Worm (Caenorhabditis elegans) whole organism, L4 larva: ENCODE results near the gene ZK822.9.

Source experiments
- F44E2.7 ChIP-seq: fragments of 200-800 bp; sonication (Bioruptor generic); IDR thresholded peaks from 2 replicates; pipeline ENCODE4 v2.1.2; 2022; ENCODE audit warnings: missing genetic modification characterization, missing compliant biosample characterization
- F49E8.2 ChIP-seq: sonication (generic microtip); optimal IDR thresholded peaks from 2 replicates; lab custom pipeline; 2016; ENCODE audit warnings: missing compliant biosample characterization, mild to moderate bottlenecking, missing genetic modification characterization, borderline replicate concordance
- T20F7.1 ChIP-seq: fragments of 200-800 bp; sonication (Bioruptor generic); optimal IDR thresholded peaks from 2 replicates; lab custom pipeline; 2018; ENCODE audit warnings: mild to moderate bottlenecking, missing genetic modification characterization, missing compliant biosample characterization
- Y48G9A.11 ChIP-seq: fragments of 200-800 bp; sonication (Bioruptor generic); IDR thresholded peaks from 2 replicates; pipeline ENCODE4 v1.3.6; 2022; ENCODE audit warnings: missing genetic modification reagents, missing genetic modification characterization, missing compliant biosample characterization
- ZK337.2 ChIP-seq: fragments of 200-800 bp; sonication (Bioruptor generic); IDR thresholded peaks from 2 replicates; pipeline ENCODE4 v1.3.6; 2022; ENCODE audit warnings: missing genetic modification reagents, missing genetic modification characterization, missing compliant biosample characterization
- ama-1 ChIP-seq: fragments of 150-350 bp; optimal IDR thresholded peaks from 2 replicates; lab custom pipeline; 2014; ENCODE audit warnings: inconsistent platforms, mixed read lengths
- attf-4 ChIP-seq: sonication (generic microtip); optimal IDR thresholded peaks from 3 replicates; lab custom pipeline; 2017; ENCODE audit warnings: missing biosample characterization, missing genetic modification characterization
- ceh-20 ChIP-seq: fragments of 200-800 bp; sonication (Bioruptor generic); IDR thresholded peaks from 2 replicates; pipeline ENCODE4 v1.3.6; 2022; ENCODE audit warnings: missing genetic modification reagents, missing genetic modification characterization, missing compliant biosample characterization
- ceh-28 ChIP-seq: fragments of 150-350 bp; optimal IDR thresholded peaks from 2 replicates; lab custom pipeline; 2014; ENCODE audit warnings: missing biosample characterization, missing genetic modification reagents, missing genetic modification characterization
- ces-1 ChIP-seq: fragments of 150-350 bp; sonication (generic microtip); optimal IDR thresholded peaks from 4 replicates; lab custom pipeline; 2014; ENCODE audit warnings: missing biosample characterization, missing genetic modification reagents, missing genetic modification characterization
- cey-2 ChIP-seq: sonication (generic microtip); optimal IDR thresholded peaks from 3 replicates; lab custom pipeline; 2017; ENCODE audit warnings: missing genetic modification characterization, mild to moderate bottlenecking, missing compliant biosample characterization, antibody characterized with exemption, borderline replicate concordance; ENCODE audit not compliant: insufficient read depth
- ctbp-1 ChIP-seq: fragments of 200-800 bp; sonication (Bioruptor generic); IDR thresholded peaks from 2 replicates; pipeline ENCODE4 v1.3.6; 2022; ENCODE audit warnings: missing genetic modification reagents, missing genetic modification characterization, missing compliant biosample characterization
- daf-19 ChIP-seq: fragments of 200-800 bp; sonication (Bioruptor generic); conservative IDR thresholded peaks from 2 replicates; pipeline ENCODE4 v1.3.6; 2022; ENCODE audit warnings: missing genetic modification characterization, missing compliant biosample characterization
- dpl-1 ChIP-seq: fragments of 150-350 bp; optimal IDR thresholded peaks from 2 replicates; lab custom pipeline; 2014; ENCODE audit warnings: missing biosample characterization, missing genetic modification reagents, missing genetic modification characterization
- duxl-1 ChIP-seq: sonication (generic microtip); optimal IDR thresholded peaks from 2 replicates; lab custom pipeline; 2016; ENCODE audit warnings: mild to moderate bottlenecking, missing genetic modification characterization, moderate library complexity, missing compliant biosample characterization; ENCODE audit not compliant: poor library complexity
- dve-1 ChIP-seq: sonication (generic microtip); optimal IDR thresholded peaks from 2 replicates; lab custom pipeline; 2017; ENCODE audit warnings: antibody characterized with exemption, mild to moderate bottlenecking, missing genetic modification characterization, missing compliant biosample characterization; ENCODE audit not compliant: insufficient read depth
- gei-8 ChIP-seq: fragments of 200-800 bp; sonication (Bioruptor generic); optimal IDR thresholded peaks from 2 replicates; lab custom pipeline; 2018; ENCODE audit warnings: mild to moderate bottlenecking, missing genetic modification characterization, missing compliant biosample characterization
- hif-1 ChIP-seq, 2 experiments: sonication (generic microtip); optimal IDR thresholded peaks; 2 replicates each; lab custom pipeline; 2016 to 2017; ENCODE audit warnings: missing compliant biosample characterization in 2 of 2, missing genetic modification characterization in 2 of 2, missing genetic modification reagents in 2 of 2, missing genotype in 2 of 2, mild to moderate bottlenecking in 1 of 2
- hlh-11 ChIP-seq: fragments of 200-800 bp; sonication (Bioruptor generic); optimal IDR thresholded peaks from 2 replicates; lab custom pipeline; 2018; ENCODE audit warnings: mild to moderate bottlenecking, missing genetic modification characterization, missing compliant biosample characterization
- hlh-30 ChIP-seq: sonication (generic microtip); optimal IDR thresholded peaks from 2 replicates; lab custom pipeline; 2017; ENCODE audit warnings: antibody characterized with exemption, mild to moderate bottlenecking, missing genetic modification characterization, missing compliant biosample characterization; ENCODE audit not compliant: insufficient read depth
- hmg-1.1 ChIP-seq: fragments of 200-800 bp; sonication (Bioruptor generic); IDR thresholded peaks from 2 replicates; pipeline ENCODE4 v1.3.6; 2022; ENCODE audit warnings: missing genetic modification reagents, missing genetic modification characterization, missing compliant biosample characterization
- jun-1 ChIP-seq: fragments of 150-350 bp; optimal IDR thresholded peaks from 2 replicates; lab custom pipeline; 2014; ENCODE audit warnings: missing biosample characterization, missing genetic modification reagents, missing genetic modification characterization
- lim-7 ChIP-seq: fragments of 200-800 bp; sonication (Bioruptor generic); IDR thresholded peaks from 2 replicates; pipeline ENCODE4 v1.3.6; 2022; ENCODE audit warnings: missing genetic modification characterization, missing compliant biosample characterization
- lin-1 ChIP-seq: fragments of 200-800 bp; sonication (Bioruptor generic); IDR thresholded peaks from 2 replicates; pipeline ENCODE4 v1.3.6; 2022; ENCODE audit warnings: missing genetic modification reagents, missing genetic modification characterization, missing compliant biosample characterization
- lin-15B ChIP-seq: fragments of 150-350 bp; sonication (generic microtip); optimal IDR thresholded peaks from 3 replicates; lab custom pipeline; 2014; ENCODE audit warnings: missing biosample characterization, missing genetic modification characterization
- lin-29 ChIP-seq: fragments of 200-800 bp; sonication (Bioruptor generic); IDR thresholded peaks from 2 replicates; pipeline ENCODE4 v1.3.6; 2022; ENCODE audit warnings: missing genetic modification reagents, missing genetic modification characterization, missing compliant biosample characterization
- lin-38 ChIP-seq: fragments of 200-800 bp; sonication (Bioruptor generic); IDR thresholded peaks from 2 replicates; pipeline ENCODE4 v1.3.6; 2022; ENCODE audit warnings: missing genetic modification reagents, missing genetic modification characterization, missing compliant biosample characterization
- lir-3 ChIP-seq: sonication (generic microtip); optimal IDR thresholded peaks from 2 replicates; lab custom pipeline; 2016; ENCODE audit warnings: mild to moderate bottlenecking, missing genetic modification characterization, missing compliant biosample characterization
- lsy-2 ChIP-seq, 2 experiments: fragments of 150-350 bp in 1 of 2; sonication (generic microtip) in 1 of 2; optimal IDR thresholded peaks; 2 replicates each; lab custom pipeline; 2014 to 2017; ENCODE audit warnings: missing biosample characterization in 2 of 2, missing genetic modification characterization in 2 of 2
- mep-1 ChIP-seq: fragments of 150-350 bp; sonication (generic microtip); optimal IDR thresholded peaks from 3 replicates; lab custom pipeline; 2014; ENCODE audit warnings: missing biosample characterization, missing genetic modification characterization
- mxl-2 ChIP-seq: fragments of 200-800 bp; sonication (Bioruptor generic); conservative IDR thresholded peaks from 2 replicates; pipeline ENCODE4 v1.3.6; 2022; ENCODE audit warnings: missing genetic modification reagents, missing genetic modification characterization, missing compliant biosample characterization
- mxl-3 ChIP-seq: fragments of 200-800 bp; sonication (Bioruptor generic); optimal IDR thresholded peaks from 2 replicates; lab custom pipeline; 2018; ENCODE audit warnings: mild to moderate bottlenecking, missing genetic modification characterization, missing compliant biosample characterization
- nhr-10 ChIP-seq: fragments of 150-350 bp; optimal IDR thresholded peaks from 2 replicates; lab custom pipeline; 2014; ENCODE audit warnings: missing biosample characterization, missing genetic modification characterization
- nhr-102 ChIP-seq: sonication (generic microtip); optimal IDR thresholded peaks from 2 replicates; lab custom pipeline; 2016; ENCODE audit warnings: mild to moderate bottlenecking, missing genetic modification characterization, moderate library complexity, missing compliant biosample characterization
- nhr-11 ChIP-seq: fragments of 150-350 bp; optimal IDR thresholded peaks from 2 replicates; lab custom pipeline; 2014; ENCODE audit warnings: missing biosample characterization, missing genetic modification characterization
- nhr-41 ChIP-seq: fragments of 200-800 bp; sonication (Bioruptor generic); IDR thresholded peaks from 2 replicates; pipeline ENCODE4 v1.3.6; 2022; ENCODE audit warnings: missing genetic modification reagents, missing genetic modification characterization, missing compliant biosample characterization
- nhr-42 ChIP-seq: fragments of 200-800 bp; sonication (Bioruptor generic); IDR thresholded peaks from 2 replicates; pipeline ENCODE4 v1.3.6; 2022; ENCODE audit warnings: missing genetic modification characterization, missing compliant biosample characterization
- saeg-2 ChIP-seq: fragments of 200-800 bp; sonication (Bioruptor generic); IDR thresholded peaks from 2 replicates; pipeline ENCODE4 v1.3.6; 2022; ENCODE audit warnings: missing genetic modification reagents, missing genetic modification characterization, missing compliant biosample characterization
- snpc-1.2 ChIP-seq: fragments of 200-800 bp; sonication (Bioruptor generic); IDR thresholded peaks from 2 replicates; pipeline ENCODE4 v1.3.6; 2022; ENCODE audit warnings: missing genetic modification reagents, missing genetic modification characterization, missing compliant biosample characterization
- spr-1 ChIP-seq: sonication (generic microtip); optimal IDR thresholded peaks from 2 replicates; lab custom pipeline; 2016; ENCODE audit warnings: mild to moderate bottlenecking, missing genetic modification characterization, missing compliant biosample characterization
- spr-3 ChIP-seq: fragments of 200-800 bp; sonication (Bioruptor generic); optimal IDR thresholded peaks from 2 replicates; lab custom pipeline; 2018; ENCODE audit warnings: mild to moderate bottlenecking, missing genetic modification characterization, missing compliant biosample characterization
- tra-1 ChIP-seq: fragments of 200-800 bp; sonication (Bioruptor generic); IDR thresholded peaks from 2 replicates; pipeline ENCODE4 v1.3.6; 2022; ENCODE audit warnings: missing genetic modification reagents, missing genetic modification characterization, missing compliant biosample characterization
- unc-130 ChIP-seq: sonication (generic microtip); optimal IDR thresholded peaks from 2 replicates; lab custom pipeline; 2016; ENCODE audit warnings: missing genetic modification reagents, missing genetic modification characterization, missing compliant biosample characterization
- unc-62 ChIP-seq, 3 experiments: fragments of 150-350 bp in 1 of 3; sonication (generic microtip); optimal IDR thresholded peaks in 2 of 3; peaks in 1 of 3; 1 replicate in 1 of 3; 2 replicates in 2 of 3; lab custom pipeline; 2014 to 2017; ENCODE audit warnings: missing biosample characterization in 3 of 3, missing genetic modification characterization in 3 of 3, missing genetic modification reagents in 3 of 3, missing genotype in 1 of 3
- zip-2 ChIP-seq: fragments of 150-350 bp; optimal IDR thresholded peaks from 2 replicates; lab custom pipeline; 2014; ENCODE audit warnings: missing biosample characterization, missing genetic modification characterization
- ztf-11 ChIP-seq: fragments of 150-350 bp; optimal IDR thresholded peaks from 2 replicates; lab custom pipeline; 2014; ENCODE audit warnings: missing biosample characterization, missing genetic modification characterization
- ztf-7 ChIP-seq: fragments of 150-350 bp; optimal IDR thresholded peaks from 2 replicates; lab custom pipeline; 2014; ENCODE audit warnings: missing biosample characterization, missing genetic modification characterization

Gene ZK822.9

DNA sequence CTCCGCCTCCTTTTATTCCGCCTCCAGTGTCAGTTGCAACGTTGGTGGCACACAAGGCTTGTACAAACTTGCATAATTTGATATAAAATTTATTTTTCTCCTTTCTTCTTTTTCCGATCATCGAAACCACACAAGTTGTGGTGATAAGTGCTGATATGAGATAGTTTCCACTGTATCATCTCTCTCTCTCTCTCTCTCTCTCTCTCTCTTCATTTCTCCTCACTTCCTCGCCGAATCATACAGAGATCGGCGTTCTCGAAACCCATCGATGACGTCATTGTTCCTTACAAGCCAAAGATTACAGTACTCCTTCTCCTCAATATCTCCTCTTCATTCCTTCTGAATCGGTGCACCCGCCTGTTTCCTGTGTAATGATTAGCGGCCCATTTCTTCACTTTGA, 16.4 kb upstream of the ZK822.9 start, which contains the start of gene nhr-43 (continued):
- TF ChIP-seq F44E2.7 (GFP tag; lab: Robert Waterston, UW), result no peak
- TF ChIP-seq mxl-3 (GFP tag; lab: Kevin White, UChicago), result no peak
- TF ChIP-seq duxl-1, result no peak
- TF ChIP-seq gei-8, result no peak
- no peak for TF ChIP-seq unc-62 (GFP tag; optimal IDR thresholded peaks at IDR 0.05 in 1 of 2; lab: Kevin White, UChicago)
- no peak for TF ChIP-seq unc-62 (tag; optimal IDR thresholded peaks at IDR 0.05; lab: Kevin White, UChicago)
- no peak for TF ChIP-seq Y48G9A.11 (GFP tag; lab: Robert Waterston, UW)
- TF ChIP-seq F49E8.2 (tag; lab: Kevin White, UChicago), result no peak
- peak; percentile 52 for TF ChIP-seq hlh-11 (tag; lab: Kevin White, UChicago)
- TF ChIP-seq ztf-11 (tag; lab: Kevin White, UChicago), result no peak
- TF ChIP-seq tra-1 (GFP tag; lab: Robert Waterston, UW), result 0 out of 2 replicates have a peak, but pooled peaks have one; percentile 10
- TF ChIP-seq lin-15B (tag; lab: Kevin White, UChicago), result no peak
- TF ChIP-seq spr-1, result no peak
- TF ChIP-seq lim-7 (GFP tag; lab: Robert Waterston, UW), result no peak
- TF ChIP-seq ceh-20 (GFP tag; lab: Robert Waterston, UW), result no peak
- TF ChIP-seq zip-2 (tag; lab: Kevin White, UChicago), result no peak
- peak; percentile 33 for TF ChIP-seq nhr-10 (tag; lab: Kevin White, UChicago)
- no peak for TF ChIP-seq hmg-1.1 (GFP tag; lab: Robert Waterston, UW)
- no peak for TF ChIP-seq ama-1 (lab: Kevin White, UChicago)
- TF ChIP-seq T20F7.1, result no peak

DNA sequence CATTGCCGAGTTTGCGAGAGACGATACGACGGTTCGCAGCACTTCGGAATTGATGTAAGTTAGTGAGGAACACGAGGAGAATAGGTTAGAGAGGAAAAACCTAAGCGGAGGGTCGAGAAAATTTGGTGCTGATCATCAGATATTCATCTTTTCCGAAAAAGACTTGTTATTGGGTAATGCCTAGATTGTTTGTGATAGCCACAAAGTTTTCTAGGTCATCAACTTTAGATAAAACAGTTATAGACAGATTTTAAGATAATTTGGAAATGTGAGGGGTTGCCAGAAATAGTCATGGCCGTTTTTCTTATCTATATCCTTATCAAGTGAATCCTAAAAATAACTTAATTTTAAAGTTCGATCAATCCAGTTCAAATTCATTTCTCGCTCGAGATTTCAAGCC, 15.3 kb upstream of the ZK822.9 start:
- TF ChIP-seq unc-62 (GFP tag; optimal IDR thresholded peaks at IDR 0.05 in 1 of 2; lab: Kevin White, UChicago) (peak in 1 of 2 experiments; percentile 90), unc-62 (tag; optimal IDR thresholded peaks at IDR 0.05; lab: Kevin White, UChicago) (no peak), mep-1 (no peak)
- TF ChIP-seq, all 104 proteins: peak for 1

DNA sequence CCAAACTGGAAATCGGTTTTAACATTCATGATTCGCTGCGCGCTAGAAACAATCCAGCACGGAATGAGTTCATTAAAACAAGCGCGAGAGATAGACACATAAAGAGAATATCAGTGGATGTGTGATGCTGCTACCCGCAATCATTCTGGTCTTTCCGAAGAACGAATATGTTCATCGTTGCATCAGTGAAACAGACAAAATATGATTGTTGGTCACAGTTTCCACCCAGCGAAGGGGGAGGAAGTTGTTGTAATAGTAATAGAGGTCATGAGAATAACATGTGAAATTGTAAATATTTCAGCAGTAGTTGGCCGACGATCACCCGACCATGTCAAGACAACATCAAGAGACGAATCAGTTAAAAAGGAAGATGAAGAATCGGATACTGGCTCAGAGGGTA, 14.5 kb upstream of the ZK822.9 start:
- TF ChIP-seq hif-1 (tag; optimal IDR thresholded peaks at IDR 0.05; lab: Kevin White, UChicago), result no peak
- no peak for TF ChIP-seq ctbp-1
- no peak for TF ChIP-seq lin-38 (GFP tag; lab: Robert Waterston, UW)
- no peak for TF ChIP-seq lin-29
- no peak for TF ChIP-seq dve-1 (tag; lab: Kevin White, UChicago)
- TF ChIP-seq Y48G9A.11 (GFP tag; lab: Robert Waterston, UW), result no peak
- TF ChIP-seq ZK337.2 (GFP tag; lab: Robert Waterston, UW), result no peak
- TF ChIP-seq mxl-2 (GFP tag; lab: Robert Waterston, UW), result peak; percentile 52; the same call in 1 of the 2 replicates
- peak; percentile 34 for TF ChIP-seq nhr-10 (tag; lab: Kevin White, UChicago)
- TF ChIP-seq jun-1 (tag; lab: Kevin White, UChicago), result no peak
- no peak for TF ChIP-seq saeg-2 (GFP tag; lab: Robert Waterston, UW)
- TF ChIP-seq nhr-41 (GFP tag; lab: Robert Waterston, UW), result no peak
- TF ChIP-seq ceh-28, result no peak
- no peak for TF ChIP-seq snpc-1.2
- TF ChIP-seq attf-4, result no peak
- no peak for TF ChIP-seq dpl-1 (GFP tag; lab: Kevin White, UChicago)
- TF ChIP-seq spr-3 (GFP tag; lab: Kevin White, UChicago), result no peak
- TF ChIP-seq nhr-102 (tag; lab: Kevin White, UChicago), result no peak
- TF ChIP-seq daf-19 (GFP tag; lab: Robert Waterston, UW), result no peak
- no peak for TF ChIP-seq lin-1 (GFP tag; lab: Robert Waterston, UW)
- no peak for TF ChIP-seq lir-3 (tag; lab: Kevin White, UChicago)
- TF ChIP-seq hlh-30 (tag; lab: Kevin White, UChicago), result peak; percentile 62
- TF ChIP-seq lsy-2 (tag; optimal IDR thresholded peaks at IDR 0.05; lab: Kevin White, UChicago), result no peak
- TF ChIP-seq unc-130 (GFP tag; lab: Kevin White, UChicago), result no peak
- peak; percentile 54 for TF ChIP-seq cey-2
- no peak for TF ChIP-seq ztf-11 (tag; lab: Kevin White, UChicago)
- TF ChIP-seq ces-1 (GFP tag; lab: Kevin White, UChicago), result no peak
- TF ChIP-seq ceh-20 (GFP tag; lab: Robert Waterston, UW), result no peak
- TF ChIP-seq ztf-7 (tag; lab: Kevin White, UChicago), result no peak
- TF ChIP-seq nhr-42 (GFP tag; lab: Robert Waterston, UW), result no peak
- no peak for TF ChIP-seq nhr-11
